Worm (Caenorhabditis elegans) whole organism, L4 larva: ENCODE data around the gene F10C1.9.
A peak's percentile ranks its signal among the peaks of the same experiment; 100 is the strongest.

Experiments
- Y5F2A.4 ChIP-seq: fragments of 200-800 bp; sonication (Bioruptor generic); optimal IDR thresholded peaks from 2 replicates; lab custom pipeline; 2018; ENCODE audit warnings: mild to moderate bottlenecking, missing genetic modification characterization, missing compliant biosample characterization
- jun-1 ChIP-seq: fragments of 150-350 bp; optimal IDR thresholded peaks from 2 replicates; lab custom pipeline; 2014; ENCODE audit warnings: missing biosample characterization, missing genetic modification reagents, missing genetic modification characterization
- nhr-25 ChIP-seq: sonication (generic microtip); optimal IDR thresholded peaks from 2 replicates; lab custom pipeline; 2017; ENCODE audit warnings: missing genetic modification characterization, mild to moderate bottlenecking, missing compliant biosample characterization, antibody characterized with exemption, moderate library complexity, borderline replicate concordance; ENCODE audit not compliant: insufficient read depth
- tag-97 ChIP-seq: fragments of 200-800 bp; sonication (Bioruptor generic); IDR thresholded peaks from 2 replicates; pipeline ENCODE4 v1.3.6; 2022; ENCODE audit warnings: missing genetic modification characterization, missing compliant biosample characterization
- zag-1 ChIP-seq: fragments of 150-350 bp; optimal IDR thresholded peaks from 2 replicates; lab custom pipeline; 2014; ENCODE audit warnings: missing biosample characterization, missing genetic modification characterization

DNA sequence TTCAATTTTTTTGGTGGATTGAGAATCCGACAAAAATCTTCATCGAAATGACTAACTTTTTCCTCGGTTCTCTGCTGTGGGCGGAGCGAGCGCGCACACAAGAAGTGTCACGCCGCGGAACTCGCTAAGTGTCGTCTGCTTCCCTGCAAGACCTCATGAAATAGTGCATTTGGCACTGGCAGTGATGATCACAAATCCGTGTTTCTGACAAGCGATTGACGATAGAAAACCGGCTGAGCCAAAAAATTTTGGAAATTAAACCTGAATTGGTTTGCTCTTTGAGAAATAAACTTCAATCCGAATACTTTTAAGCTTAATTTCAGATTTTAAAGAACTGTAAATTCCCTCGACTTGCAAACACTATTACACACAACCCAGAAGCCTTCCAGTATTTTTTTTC, 43.6 kb downstream of the F10C1.9 start:
- TF ChIP-seq tag-97: no peak
- TF ChIP-seq zag-1 (tag; lab: Kevin White, UChicago): no peak
- no peak for TF ChIP-seq Y5F2A.4 (GFP tag; lab: Kevin White, UChicago)
- peak; percentile 30 for TF ChIP-seq jun-1 (tag; lab: Kevin White, UChicago)
- peak; percentile 35 for TF ChIP-seq nhr-25 (tag; lab: Kevin White, UChicago)
